Fruit fly (Drosophila melanogaster): Measurements from ENCODE around the gene kirre.

DNA sequence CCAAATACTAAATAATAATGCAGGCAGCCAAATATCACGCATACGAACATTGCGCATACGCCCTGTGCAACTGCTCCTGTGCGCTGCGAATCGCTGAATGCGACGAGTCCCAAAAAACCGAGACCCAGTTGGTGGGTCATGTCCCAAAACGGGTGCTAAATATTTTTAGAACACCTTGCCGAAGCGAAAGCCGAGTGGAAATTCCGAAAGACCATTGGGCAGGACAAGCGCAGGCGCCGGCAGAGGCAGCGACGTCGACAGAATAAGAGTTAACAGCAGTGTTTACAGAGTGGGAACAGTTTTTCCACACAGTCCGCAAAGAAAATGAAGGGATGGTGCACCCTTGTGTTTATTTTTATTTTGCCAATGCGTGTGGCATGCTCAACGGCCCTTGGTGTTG lies 148.0 kb downstream of the kirre start:
- TF ChIP-seq CG16779 (tag; optimal IDR thresholded peaks at IDR 0.05) (no peak), Smox (GFP tag; optimal IDR thresholded peaks at IDR 0.05) (no peak), Sox14 (GFP tag; optimal IDR thresholded peaks at IDR 0.05) (no peak), CG31627 (GFP tag; optimal IDR thresholded peaks at IDR 0.05) (no peak), CG8319 (GFP tag; optimal IDR thresholded peaks at IDR 0.05) (no peak), Lpt (GFP tag; optimal IDR thresholded peaks at IDR 0.05) (no peak), CG8119 (GFP tag; IDR thresholded peaks at IDR 0.05) (no peak), OdsH (GFP tag; optimal IDR thresholded peaks at IDR 0.05) (no peak), cyc (GFP tag; optimal IDR thresholded peaks at IDR 0.05) (no peak)

Measured in whole organism, prepupa.